Fruit fly (Drosophila melanogaster) whole organism, embryonic: Measurements from ENCODE around the gene CG43121.

Experiments
- B-H2 ChIP-seq: fragments of 200-800 bp; sonication (Bioruptor generic); optimal IDR thresholded peaks from 2 replicates; lab custom pipeline; 2018; ENCODE audit warnings: missing biosample characterization, mild to moderate bottlenecking, missing genetic modification characterization
- C15 ChIP-seq: fragments of 200-800 bp; sonication (Bioruptor generic); IDR thresholded peaks from 3 replicates; pipeline ENCODE4 v1.3.6; 2022; ENCODE audit warnings: missing biosample characterization, missing genetic modification characterization
- CG10147 ChIP-seq: fragments of 200-800 bp; sonication (Bioruptor generic); optimal IDR thresholded peaks from 2 replicates; lab custom pipeline; 2019; ENCODE audit warnings: missing biosample characterization, mild to moderate bottlenecking, missing genetic modification characterization, moderate library complexity
- CG11723 ChIP-seq: fragments of 200-800 bp; sonication (Bioruptor generic); optimal IDR thresholded peaks from 2 replicates; lab custom pipeline; 2017; ENCODE audit warnings: missing biosample characterization, mild to moderate bottlenecking, missing genetic modification characterization
- CG12104 ChIP-seq: fragments of 200-800 bp; sonication (Bioruptor generic); optimal IDR thresholded peaks from 3 replicates; lab custom pipeline; 2016; ENCODE audit warnings: missing biosample characterization, missing genetic modification characterization
- CG12155 ChIP-seq: fragments of 200-800 bp; sonication (Bioruptor generic); optimal IDR thresholded peaks from 3 replicates; lab custom pipeline; 2016; ENCODE audit warnings: missing biosample characterization, missing genetic modification characterization
- CG14441 ChIP-seq: fragments of 200-800 bp; sonication (Bioruptor generic); IDR thresholded peaks from 2 replicates; pipeline ENCODE4 v1.3.6; 2022; ENCODE audit warnings: missing biosample characterization, missing genetic modification characterization
- CG14667 ChIP-seq: fragments of 200-800 bp; sonication (Bioruptor generic); IDR thresholded peaks from 2 replicates; pipeline ENCODE4 v1.3.6; 2022; ENCODE audit warnings: missing biosample characterization, missing genetic modification characterization
- CG16779 ChIP-seq: fragments of 200-800 bp; sonication (Bioruptor generic); IDR thresholded peaks from 2 replicates; pipeline ENCODE4 v1.3.6; 2022; ENCODE audit warnings: missing biosample characterization, missing genetic modification characterization
- CG17912 ChIP-seq: fragments of 200-800 bp; sonication (Bioruptor generic); optimal IDR thresholded peaks from 2 replicates; lab custom pipeline; 2018; ENCODE audit warnings: missing biosample characterization, mild to moderate bottlenecking, missing genetic modification characterization
- CG18011 ChIP-seq: fragments of 200-800 bp; sonication (Bioruptor generic); optimal IDR thresholded peaks from 2 replicates; lab custom pipeline; 2017; ENCODE audit warnings: missing biosample characterization, missing genetic modification characterization, mild to moderate bottlenecking, moderate library complexity, missing genotype
- CG18476 ChIP-seq: fragments of 200-800 bp; sonication (Bioruptor generic); optimal IDR thresholded peaks from 2 replicates; lab custom pipeline; 2016; ENCODE audit warnings: missing biosample characterization, mild to moderate bottlenecking, missing genetic modification characterization
- CG2116 ChIP-seq: fragments of 200-800 bp; sonication (Bioruptor generic); optimal IDR thresholded peaks from 3 replicates; lab custom pipeline; 2018; ENCODE audit warnings: missing biosample characterization, mild to moderate bottlenecking, missing genetic modification characterization
- CG2120 ChIP-seq: fragments of 200-800 bp; sonication (Bioruptor generic); optimal IDR thresholded peaks from 3 replicates; lab custom pipeline; 2016; ENCODE audit warnings: missing biosample characterization, missing genetic modification characterization
- CG31365 ChIP-seq: fragments of 200-800 bp; sonication (Bioruptor generic); optimal IDR thresholded peaks from 2 replicates; lab custom pipeline; 2018; ENCODE audit warnings: missing biosample characterization, mild to moderate bottlenecking, missing genetic modification characterization
- CG31441 ChIP-seq: fragments of 200-800 bp; sonication (Bioruptor generic); IDR thresholded peaks from 2 replicates; pipeline ENCODE4 v1.3.6; 2022; ENCODE audit warnings: missing biosample characterization, missing genetic modification characterization
- CG34376 ChIP-seq: fragments of 200-800 bp; sonication (Bioruptor generic); optimal IDR thresholded peaks from 2 replicates; lab custom pipeline; 2018; ENCODE audit warnings: missing biosample characterization, mild to moderate bottlenecking, missing genetic modification characterization
- CG3838 ChIP-seq: fragments of 200-800 bp; sonication (Bioruptor generic); optimal IDR thresholded peaks from 3 replicates; lab custom pipeline; 2016; ENCODE audit warnings: missing biosample characterization, missing genetic modification characterization
- CG4360 ChIP-seq: fragments of 200-800 bp; sonication (Bioruptor generic); IDR thresholded peaks from 2 replicates; pipeline ENCODE4 v1.3.6; 2022; ENCODE audit warnings: missing biosample characterization, missing genetic modification characterization
- CG5180 ChIP-seq: fragments of 200-800 bp; sonication (Bioruptor generic); optimal IDR thresholded peaks from 3 replicates; lab custom pipeline; 2017; ENCODE audit warnings: missing biosample characterization, missing genetic modification characterization, mild to moderate bottlenecking, moderate library complexity, missing genetic modification reagents
- CG7786 ChIP-seq: fragments of 200-800 bp; sonication (Bioruptor generic); optimal IDR thresholded peaks from 2 replicates; lab custom pipeline; 2016; ENCODE audit warnings: missing biosample characterization, missing genetic modification characterization
- CG8478 ChIP-seq: fragments of >200 bp; optimal IDR thresholded peaks from 2 replicates; lab custom pipeline; 2018
- Fer3 ChIP-seq: fragments of 200-800 bp; sonication (Bioruptor generic); optimal IDR thresholded peaks from 2 replicates; lab custom pipeline; 2018; ENCODE audit warnings: missing biosample characterization, mild to moderate bottlenecking, missing genetic modification characterization, moderate library complexity
- HLH3B ChIP-seq: fragments of 200-800 bp; sonication (Bioruptor generic); IDR thresholded peaks from 2 replicates; pipeline ENCODE4 v1.3.6; 2022; ENCODE audit warnings: missing biosample characterization, missing genetic modification characterization
- Lim3 ChIP-seq: fragments of 200-800 bp; sonication (Bioruptor generic); IDR thresholded peaks from 2 replicates; pipeline ENCODE4 v1.3.6; 2022; ENCODE audit warnings: missing biosample characterization, missing genetic modification characterization
- Lpt ChIP-seq: fragments of >200 bp; optimal IDR thresholded peaks from 2 replicates; lab custom pipeline; 2018; ENCODE audit warnings: missing biosample characterization, missing genetic modification characterization
- NC2α ChIP-seq: fragments of 200-800 bp; sonication (Bioruptor generic); optimal IDR thresholded peaks from 2 replicates; lab custom pipeline; 2016; ENCODE audit warnings: missing biosample characterization, missing genetic modification characterization
- Nf-YC ChIP-seq: fragments of 200-800 bp; optimal IDR thresholded peaks from 3 replicates; lab custom pipeline; 2019; ENCODE audit warnings: missing biosample characterization, mild to moderate bottlenecking, missing genetic modification characterization, moderate library complexity
- Pdp1 ChIP-seq, 2 experiments: fragments of 200-800 bp; sonication (Bioruptor generic); optimal IDR thresholded peaks; 3 replicates each; lab custom pipeline; 2016; ENCODE audit warnings: missing biosample characterization in 2 of 2, missing genetic modification characterization in 2 of 2, mild to moderate bottlenecking in 1 of 2, moderate library complexity in 1 of 2
- Ptx1 ChIP-seq: fragments of 200-800 bp; sonication (Bioruptor generic); IDR thresholded peaks from 2 replicates; pipeline ENCODE4 v1.3.6; 2022; ENCODE audit warnings: missing biosample characterization, missing genetic modification characterization
- Rfx ChIP-seq: fragments of 200-800 bp; sonication (Bioruptor generic); IDR thresholded peaks from 2 replicates; pipeline ENCODE4 v1.3.6; 2022; ENCODE audit warnings: missing biosample characterization, missing genetic modification characterization
- Rx ChIP-seq: fragments of 200-800 bp; sonication (Bioruptor generic); IDR thresholded peaks from 2 replicates; pipeline ENCODE4 v1.3.6; 2022; ENCODE audit warnings: missing biosample characterization, missing genetic modification characterization
- Sin3A ChIP-seq: fragments of >200 bp; optimal IDR thresholded peaks from 2 replicates; lab custom pipeline; 2018
- Taf1 ChIP-seq: fragments of 200-800 bp; sonication (Bioruptor generic); IDR thresholded peaks from 2 replicates; pipeline ENCODE4 v1.3.6; 2022; ENCODE audit warnings: missing biosample characterization, missing genetic modification characterization
- ap ChIP-seq: fragments of 200-800 bp; sonication (Bioruptor generic); IDR thresholded peaks from 2 replicates; pipeline ENCODE4 v1.3.6; 2022; ENCODE audit warnings: missing biosample characterization, missing genetic modification characterization
- corto ChIP-seq: fragments of 200-800 bp; sonication (Bioruptor generic); optimal IDR thresholded peaks from 2 replicates; lab custom pipeline; 2016; ENCODE audit warnings: missing biosample characterization, mild to moderate bottlenecking, missing genetic modification characterization, moderate library complexity
- disco-r ChIP-seq: fragments of 200-800 bp; sonication (Bioruptor generic); optimal IDR thresholded peaks from 2 replicates; lab custom pipeline; 2016; ENCODE audit warnings: missing biosample characterization, missing genetic modification characterization
- fd3F ChIP-seq: fragments of 200-800 bp; sonication (Bioruptor generic); optimal IDR thresholded peaks from 2 replicates; lab custom pipeline; 2018; ENCODE audit warnings: missing biosample characterization, mild to moderate bottlenecking, missing genetic modification characterization, moderate library complexity
- ftz-f1 ChIP-seq: fragments of 200-800 bp; sonication (Bioruptor generic); optimal IDR thresholded peaks from 2 replicates; lab custom pipeline; 2016; ENCODE audit warnings: missing biosample characterization, missing genetic modification characterization
- jigr1 ChIP-seq: fragments of 200-800 bp; sonication (Bioruptor generic); IDR thresholded peaks from 3 replicates; pipeline ENCODE4 v1.3.6; 2022; ENCODE audit warnings: missing biosample characterization, missing genetic modification characterization
- ken ChIP-seq: fragments of 200-800 bp; sonication (Bioruptor generic); IDR thresholded peaks from 3 replicates; pipeline ENCODE4 v1.3.6; 2022; ENCODE audit warnings: missing biosample characterization, missing genetic modification characterization
- mld ChIP-seq: fragments of 200-800 bp; sonication (Bioruptor generic); IDR thresholded peaks from 3 replicates; pipeline ENCODE4 v1.3.6; 2022; ENCODE audit warnings: missing biosample characterization, missing genetic modification characterization; ENCODE audit not compliant: partially characterized antibody
- pita ChIP-seq: fragments of 200-800 bp; sonication (Bioruptor generic); optimal IDR thresholded peaks from 2 replicates; lab custom pipeline; 2017; ENCODE audit warnings: missing biosample characterization, mild to moderate bottlenecking, missing genetic modification characterization
- shn ChIP-seq: fragments of 200-800 bp; sonication (Bioruptor generic); optimal IDR thresholded peaks from 3 replicates; lab custom pipeline; 2016; ENCODE audit warnings: missing biosample characterization, missing genetic modification characterization
- slou ChIP-seq: fragments of 200-800 bp; sonication (Bioruptor generic); optimal IDR thresholded peaks from 3 replicates; lab custom pipeline; 2016; ENCODE audit warnings: missing biosample characterization, missing genetic modification characterization
- sug ChIP-seq: fragments of 200-800 bp; optimal IDR thresholded peaks from 2 replicates; lab custom pipeline; 2019; ENCODE audit warnings: missing biosample characterization, mild to moderate bottlenecking, missing genetic modification characterization, moderate library complexity
- tgo ChIP-seq: fragments of 200-800 bp; sonication (Bioruptor generic); IDR thresholded peaks from 3 replicates; pipeline ENCODE4 v1.3.6; 2022; ENCODE audit warnings: missing biosample characterization, missing genetic modification characterization
- usp ChIP-seq: fragments of >200 bp; optimal IDR thresholded peaks from 2 replicates; lab custom pipeline; 2017; ENCODE audit warnings: missing biosample characterization, missing genetic modification characterization
- wor ChIP-seq: fragments of 200-800 bp; sonication (Bioruptor generic); IDR thresholded peaks from 2 replicates; pipeline ENCODE4 v1.3.6; 2022; ENCODE audit warnings: missing biosample characterization, missing genetic modification characterization
- zen2 ChIP-seq: fragments of 200-800 bp; sonication (Bioruptor generic); IDR thresholded peaks from 3 replicates; pipeline ENCODE4 v1.3.6; 2022; ENCODE audit warnings: missing biosample characterization, missing genetic modification characterization; ENCODE audit not compliant: partially characterized antibody

The CG43121 gene

DNA sequence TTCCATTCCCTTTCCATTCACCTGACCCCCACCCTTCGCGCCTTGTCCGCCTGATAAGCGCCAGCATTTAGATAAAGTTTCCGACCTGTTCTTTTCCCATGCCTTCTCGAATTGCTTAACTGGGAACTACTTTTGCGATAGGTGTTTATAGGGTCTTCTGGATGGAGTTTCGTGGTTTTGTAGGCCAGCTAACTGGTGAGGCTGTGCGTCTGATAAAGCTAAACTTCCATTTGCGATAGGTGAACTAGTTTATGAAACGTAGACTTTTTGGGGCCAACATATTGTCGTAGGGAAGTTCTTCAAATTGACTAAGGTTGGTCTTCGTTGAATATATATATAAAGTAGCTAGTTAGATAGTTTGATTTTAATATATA is 36.7 kb downstream of the CG43121 start (continued):
- no peak for TF ChIP-seq ap (GFP tag; lab: Robert Waterston, UW)
- no peak for TF ChIP-seq CG17912 (GFP tag; lab: Kevin White, UChicago)
- 0 out of 3 replicates have a peak, but pooled peaks have one; percentile 2 for TF ChIP-seq tgo (GFP tag; lab: Robert Waterston, UW)
- TF ChIP-seq fd3F, result no peak
- peak; percentile 49 for TF ChIP-seq sug (tag; lab: Kevin White, UChicago)
- TF ChIP-seq Sin3A (lab: Kevin White, UChicago), result no peak
- TF ChIP-seq CG31441 (GFP tag; lab: Robert Waterston, UW), result no peak
- TF ChIP-seq CG3838 (GFP tag; lab: Kevin White, UChicago), result no peak
- TF ChIP-seq CG31365, result no peak

DNA sequence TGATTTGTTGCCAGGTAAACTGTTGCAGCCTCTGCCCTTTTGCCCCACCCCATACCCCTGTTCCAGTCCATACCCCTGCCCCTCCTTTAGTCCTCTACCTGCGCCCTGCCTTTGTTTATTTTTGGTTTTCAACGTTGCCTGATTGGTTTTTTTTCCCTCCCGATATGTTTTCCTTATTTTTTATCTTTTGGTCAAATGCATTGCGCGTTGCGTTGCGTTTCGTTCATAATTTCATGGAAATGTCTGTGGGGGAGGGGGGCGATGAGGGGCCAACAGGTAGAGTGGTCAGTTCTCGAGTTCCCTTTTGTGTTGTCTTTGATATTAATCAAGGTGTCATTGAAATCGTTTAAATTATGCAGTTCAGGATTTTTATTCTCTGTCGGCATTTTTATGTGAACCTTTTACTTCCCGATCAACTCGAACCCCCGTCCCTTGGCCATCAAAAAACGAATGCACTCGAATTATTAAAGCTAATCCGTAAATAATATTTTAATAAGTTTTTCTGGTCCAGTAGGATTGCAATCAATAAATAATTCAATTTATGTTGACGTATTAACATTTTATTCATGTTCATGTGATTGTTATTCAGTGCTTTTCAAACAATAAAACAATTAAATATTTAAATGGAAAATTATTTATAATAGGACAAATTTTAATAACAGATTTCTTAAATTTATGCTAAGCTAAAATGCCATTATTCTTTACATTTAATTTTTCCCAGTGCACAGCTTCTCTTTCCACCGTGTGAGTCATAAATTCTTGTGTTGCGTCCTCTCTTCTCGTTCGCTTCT is 37.3 kb downstream of the CG43121 start:
- TF ChIP-seq shn, result no peak
- no peak for TF ChIP-seq ken
- TF ChIP-seq CG2116 (GFP tag; lab: Kevin White, UChicago), result peak; percentile 38
- TF ChIP-seq usp (GFP tag; lab: Kevin White, UChicago), result no peak
- no peak for TF ChIP-seq CG18011 (GFP tag; lab: Kevin White, UChicago)
- 0 out of 2 replicates have a peak, but pooled peaks have one; percentile 11 for TF ChIP-seq ap (GFP tag; lab: Robert Waterston, UW)
- TF ChIP-seq disco-r (GFP tag; lab: Kevin White, UChicago), result no peak
- TF ChIP-seq B-H2 (GFP tag; lab: Kevin White, UChicago), result no peak
- TF ChIP-seq CG14667 (GFP tag; lab: Robert Waterston, UW), result peak; percentile 35; the same call in 1 of the 2 replicates
- TF ChIP-seq CG8478 (lab: Kevin White, UChicago), result no peak
- no peak for TF ChIP-seq wor (GFP tag; lab: Robert Waterston, UW)
- no peak for TF ChIP-seq CG10147 (GFP tag; lab: Kevin White, UChicago)
- no peak for TF ChIP-seq zen2 (GFP tag; lab: Robert Waterston, UW)
- TF ChIP-seq Rx (GFP tag; lab: Robert Waterston, UW), result no peak
- TF ChIP-seq CG14441, result no peak
- TF ChIP-seq ftz-f1 (GFP tag; lab: Kevin White, UChicago), result no peak
- TF ChIP-seq CG18476, result peak; percentile 39
- no peak for TF ChIP-seq jigr1 (GFP tag; lab: Robert Waterston, UW)
- TF ChIP-seq CG12155 (GFP tag; lab: Kevin White, UChicago), result peak; percentile 39
- peak; percentile 7; the same call in 1 of the 2 replicates for TF ChIP-seq CG4360 (GFP tag; lab: Robert Waterston, UW)
- no peak for TF ChIP-seq CG2120 (GFP tag; lab: Kevin White, UChicago)
- TF ChIP-seq Rfx (GFP tag; lab: Robert Waterston, UW), result no peak
- TF ChIP-seq slou (GFP tag; lab: Kevin White, UChicago), result no peak
- peak; percentile 55 for TF ChIP-seq CG12104 (GFP tag; lab: Kevin White, UChicago)
- TF ChIP-seq Lpt (GFP tag; lab: Kevin White, UChicago), result no peak
- TF ChIP-seq pita (GFP tag; lab: Kevin White, UChicago), result no peak
- TF ChIP-seq NC2α (GFP tag; lab: Kevin White, UChicago), result no peak
- no peak for TF ChIP-seq CG7786 (GFP tag; lab: Kevin White, UChicago)
- TF ChIP-seq HLH3B (GFP tag; lab: Robert Waterston, UW), result peak; percentile 20; the same call in 1 of the 2 replicates
- TF ChIP-seq Taf1, result no peak
- no peak for TF ChIP-seq Nf-YC (tag; lab: Kevin White, UChicago)
- TF ChIP-seq CG5180 (GFP tag; lab: Kevin White, UChicago), result peak; percentile 5
- TF ChIP-seq corto (GFP tag; lab: Kevin White, UChicago), result peak; percentile 43
- TF ChIP-seq CG16779 (GFP tag; lab: Robert Waterston, UW), result no peak
- TF ChIP-seq Fer3 (tag; lab: Kevin White, UChicago), result peak; percentile 27
- no peak for TF ChIP-seq CG34376 (GFP tag; lab: Kevin White, UChicago)
- peak; percentile 43; the same call in 1 of the 2 replicates for TF ChIP-seq Ptx1 (GFP tag; lab: Robert Waterston, UW)
- no peak for TF ChIP-seq Lim3
- TF ChIP-seq CG11723 (GFP tag; lab: Kevin White, UChicago), result peak; percentile 31
- no peak for TF ChIP-seq C15 (GFP tag; lab: Robert Waterston, UW)
- peak in 1 of 2 experiments; percentile 31 for TF ChIP-seq Pdp1 (GFP tag; optimal IDR thresholded peaks at IDR 0.05; lab: Kevin White, UChicago)
- TF ChIP-seq mld (GFP tag; lab: Robert Waterston, UW), result no peak
